Worm (Caenorhabditis elegans): ENCODE results near the gene tbb-4.

- TF ChIP-seq skn-1 (tag; optimal IDR thresholded peaks at IDR 0.05) (no peak), lin-39 (tag; optimal IDR thresholded peaks at IDR 0.05) (no peak), lsy-2 (tag; optimal IDR thresholded peaks at IDR 0.05) (no peak), hlh-4 (tag; optimal IDR thresholded peaks at IDR 0.05) (no peak), nhr-77 (tag; optimal IDR thresholded peaks at IDR 0.05) (no peak), dpl-1 (GFP tag; optimal IDR thresholded peaks at IDR 0.05) (no peak)
Observed at ce11 chrX:9436843-9437312, at the start of gene tbb-4.

Measured in whole organism, L1 larva.